Fruit fly (Drosophila melanogaster): ENCODE measurements around the gene CG13312.
A peak's percentile ranks its signal among the peaks of the same experiment; 100 is the strongest.

DNA sequence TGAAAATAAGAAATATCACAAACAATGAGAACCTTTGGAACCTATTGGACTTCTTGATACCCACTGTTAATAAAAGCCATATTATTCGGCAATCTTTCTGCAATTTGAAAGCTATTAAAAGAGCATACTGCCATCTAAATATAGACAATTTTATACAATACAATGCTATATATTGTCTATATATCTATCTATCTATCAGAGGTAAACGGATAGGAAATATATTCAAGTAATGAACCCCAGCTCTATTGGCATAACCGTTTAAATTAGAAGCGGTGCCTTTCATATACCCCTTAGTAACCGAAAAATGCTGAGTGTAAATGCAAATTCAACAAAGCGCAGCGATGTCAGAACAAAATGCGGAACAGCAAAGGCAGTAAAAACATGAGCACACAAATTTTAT is 43.2 kb downstream of the CG13312 start:
- TF ChIP-seq psq (optimal IDR thresholded peaks at IDR 0.05) (no peak), CG8478 (optimal IDR thresholded peaks at IDR 0.05) (no peak), EcR (GFP tag; optimal IDR thresholded peaks at IDR 0.05) (no peak), pan (optimal IDR thresholded peaks at IDR 0.05) (peak; percentile 94), usp (GFP tag; optimal IDR thresholded peaks at IDR 0.05) (no peak), Dll (optimal IDR thresholded peaks at IDR 0.05) (no peak)

All from whole organism.